Worm (Caenorhabditis elegans) whole organism, late embryonic: Measurements from ENCODE around the gene tbce-1.

ENCODE experiments used
- C08G9.2 ChIP-seq: sonication (generic microtip); optimal IDR thresholded peaks from 2 replicates; lab custom pipeline; 2016; ENCODE audit warnings: mild to moderate bottlenecking, missing genetic modification characterization, moderate library complexity, missing compliant biosample characterization
- C38D4.7 ChIP-seq: fragments of 200-800 bp; sonication (Bioruptor generic); optimal IDR thresholded peaks from 2 replicates; lab custom pipeline; 2018; ENCODE audit warnings: mild to moderate bottlenecking, missing genetic modification characterization, moderate library complexity, missing compliant biosample characterization
- K02D7.2 ChIP-seq: sonication (generic microtip); optimal IDR thresholded peaks from 2 replicates; lab custom pipeline; 2017; ENCODE audit warnings: mild to moderate bottlenecking, missing genetic modification characterization, missing compliant biosample characterization
- K09A11.1 ChIP-seq: sonication (generic microtip); optimal IDR thresholded peaks from 2 replicates; lab custom pipeline; 2017; ENCODE audit warnings: antibody characterized with exemption, mild to moderate bottlenecking, missing genetic modification characterization, missing compliant biosample characterization; ENCODE audit not compliant: insufficient read depth
- ahr-1 ChIP-seq: sonication (generic microtip); optimal IDR thresholded peaks from 2 replicates; lab custom pipeline; 2016; ENCODE audit warnings: missing genetic modification characterization, missing compliant biosample characterization
- ceh-14 ChIP-seq: sonication (generic microtip); optimal IDR thresholded peaks from 2 replicates; lab custom pipeline; 2016; ENCODE audit warnings: missing genotype, missing genetic modification characterization, missing compliant biosample characterization
- ceh-22 ChIP-seq: sonication (generic microtip); optimal IDR thresholded peaks from 2 replicates; lab custom pipeline; 2017; ENCODE audit warnings: missing biosample characterization, missing genetic modification characterization
- ceh-30 ChIP-seq: fragments of 150-350 bp; optimal IDR thresholded peaks from 2 replicates; lab custom pipeline; 2014; ENCODE audit warnings: missing biosample characterization, missing genetic modification characterization
- ceh-48 ChIP-seq: sonication (generic microtip); optimal IDR thresholded peaks from 2 replicates; lab custom pipeline; 2016; ENCODE audit warnings: missing genetic modification characterization, inconsistent platforms, missing compliant biosample characterization
- ceh-9 ChIP-seq: sonication (generic microtip); optimal IDR thresholded peaks from 2 replicates; lab custom pipeline; 2016; ENCODE audit warnings: mild to moderate bottlenecking, missing genetic modification characterization, inconsistent platforms, missing compliant biosample characterization
- che-1 ChIP-seq: sonication (generic microtip); optimal IDR thresholded peaks from 2 replicates; lab custom pipeline; 2016; ENCODE audit warnings: mild to moderate bottlenecking, missing genetic modification characterization, missing compliant biosample characterization
- elt-4 ChIP-seq: sonication (generic microtip); optimal IDR thresholded peaks from 2 replicates; lab custom pipeline; 2016; ENCODE audit warnings: missing genetic modification characterization, missing compliant biosample characterization
- ets-4 ChIP-seq: sonication (generic microtip); optimal IDR thresholded peaks from 2 replicates; lab custom pipeline; 2016; ENCODE audit warnings: missing genetic modification characterization, missing compliant biosample characterization
- eyg-1 ChIP-seq: sonication (generic microtip); optimal IDR thresholded peaks from 2 replicates; lab custom pipeline; 2016; ENCODE audit warnings: missing genotype, missing genetic modification characterization, missing compliant biosample characterization
- fkh-10 ChIP-seq: fragments of 150-350 bp; optimal IDR thresholded peaks from 2 replicates; lab custom pipeline; 2014; ENCODE audit warnings: missing biosample characterization, missing genetic modification reagents, missing genetic modification characterization
- gmeb-2 ChIP-seq: sonication (generic microtip); optimal IDR thresholded peaks from 2 replicates; lab custom pipeline; 2016; ENCODE audit warnings: missing genetic modification characterization, inconsistent platforms, missing compliant biosample characterization
- hlh-15 ChIP-seq: sonication (generic microtip); optimal IDR thresholded peaks from 2 replicates; lab custom pipeline; 2016; ENCODE audit warnings: missing genetic modification characterization, missing compliant biosample characterization
- hlh-30 ChIP-seq: sonication (generic microtip); optimal IDR thresholded peaks from 2 replicates; lab custom pipeline; 2017; ENCODE audit warnings: antibody characterized with exemption, missing genetic modification characterization, missing compliant biosample characterization; ENCODE audit not compliant: insufficient read depth
- lin-11 ChIP-seq: fragments of 200-800 bp; sonication (Bioruptor generic); optimal IDR thresholded peaks from 2 replicates; lab custom pipeline; 2018; ENCODE audit warnings: mild to moderate bottlenecking, missing genetic modification characterization, missing compliant biosample characterization
- madf-2 ChIP-seq: sonication (generic microtip); optimal IDR thresholded peaks from 2 replicates; lab custom pipeline; 2017; ENCODE audit warnings: missing genetic modification characterization, missing compliant biosample characterization
- mec-3 ChIP-seq: sonication (generic microtip); optimal IDR thresholded peaks from 2 replicates; lab custom pipeline; 2016; ENCODE audit warnings: borderline replicate concordance, missing genetic modification characterization, missing compliant biosample characterization
- nhr-11 ChIP-seq: fragments of 150-350 bp; optimal IDR thresholded peaks from 2 replicates; lab custom pipeline; 2014; ENCODE audit warnings: missing biosample characterization, missing genetic modification characterization
- nhr-232 ChIP-seq: sonication (generic microtip); optimal IDR thresholded peaks from 2 replicates; lab custom pipeline; 2016; ENCODE audit warnings: missing genetic modification characterization, missing compliant biosample characterization
- npax-4 ChIP-seq: sonication (generic microtip); optimal IDR thresholded peaks from 2 replicates; lab custom pipeline; 2016; ENCODE audit warnings: missing genetic modification characterization, missing compliant biosample characterization
- pag-3 ChIP-seq: sonication (generic microtip); optimal IDR thresholded peaks from 2 replicates; lab custom pipeline; 2016; ENCODE audit warnings: missing compliant biosample characterization, missing genetic modification characterization, borderline replicate concordance
- pax-1 ChIP-seq: fragments of 150-350 bp; optimal IDR thresholded peaks from 2 replicates; lab custom pipeline; 2014; ENCODE audit warnings: missing biosample characterization, missing genetic modification characterization
- pha-4 ChIP-seq: fragments of 150-350 bp; optimal IDR thresholded peaks from 2 replicates; lab custom pipeline; 2018; ENCODE audit warnings: missing biosample characterization, missing genetic modification reagents, missing genetic modification characterization
- pqm-1 ChIP-seq: sonication (generic microtip); optimal IDR thresholded peaks from 2 replicates; lab custom pipeline; 2016; ENCODE audit warnings: missing genetic modification characterization, missing compliant biosample characterization
- pros-1 ChIP-seq: fragments of 150-350 bp; optimal IDR thresholded peaks from 2 replicates; lab custom pipeline; 2014; ENCODE audit warnings: missing biosample characterization, missing genetic modification reagents, missing genetic modification characterization
- ref-2 ChIP-seq: sonication (generic microtip); optimal IDR thresholded peaks from 2 replicates; lab custom pipeline; 2016; ENCODE audit warnings: missing genetic modification characterization, missing compliant biosample characterization
- rnt-1 ChIP-seq: sonication (generic microtip); optimal IDR thresholded peaks from 2 replicates; lab custom pipeline; 2016; ENCODE audit warnings: missing genetic modification characterization, missing compliant biosample characterization
- sdc-2 ChIP-seq: sonication (generic microtip); optimal IDR thresholded peaks from 2 replicates; lab custom pipeline; 2016; ENCODE audit warnings: missing genotype, missing genetic modification characterization, missing compliant biosample characterization
- sox-4 ChIP-seq: sonication (generic microtip); optimal IDR thresholded peaks from 2 replicates; lab custom pipeline; 2017; ENCODE audit warnings: mild to moderate bottlenecking, missing genetic modification characterization, inconsistent platforms, missing compliant biosample characterization
- tbx-2 ChIP-seq: sonication (generic microtip); optimal IDR thresholded peaks from 2 replicates; lab custom pipeline; 2016; ENCODE audit warnings: missing genetic modification characterization, missing compliant biosample characterization
- tbx-7 ChIP-seq: sonication (generic microtip); optimal IDR thresholded peaks from 2 replicates; lab custom pipeline; 2016; ENCODE audit warnings: missing genotype, missing genetic modification characterization, missing compliant biosample characterization
- ttx-3 ChIP-seq: sonication (generic microtip); optimal IDR thresholded peaks from 2 replicates; lab custom pipeline; 2016; ENCODE audit warnings: missing genetic modification reagents, missing genetic modification characterization, missing compliant biosample characterization
- unc-42 ChIP-seq: sonication (generic microtip); optimal IDR thresholded peaks from 2 replicates; lab custom pipeline; 2016; ENCODE audit warnings: missing genotype, missing genetic modification characterization, missing compliant biosample characterization
- unc-86 ChIP-seq: sonication (generic microtip); optimal IDR thresholded peaks from 2 replicates; lab custom pipeline; 2016; ENCODE audit warnings: missing genetic modification characterization, missing compliant biosample characterization
- zip-5 ChIP-seq: sonication (generic microtip); optimal IDR thresholded peaks from 2 replicates; lab custom pipeline; 2016; ENCODE audit warnings: missing genetic modification characterization, missing compliant biosample characterization

The tbce-1 gene

DNA sequence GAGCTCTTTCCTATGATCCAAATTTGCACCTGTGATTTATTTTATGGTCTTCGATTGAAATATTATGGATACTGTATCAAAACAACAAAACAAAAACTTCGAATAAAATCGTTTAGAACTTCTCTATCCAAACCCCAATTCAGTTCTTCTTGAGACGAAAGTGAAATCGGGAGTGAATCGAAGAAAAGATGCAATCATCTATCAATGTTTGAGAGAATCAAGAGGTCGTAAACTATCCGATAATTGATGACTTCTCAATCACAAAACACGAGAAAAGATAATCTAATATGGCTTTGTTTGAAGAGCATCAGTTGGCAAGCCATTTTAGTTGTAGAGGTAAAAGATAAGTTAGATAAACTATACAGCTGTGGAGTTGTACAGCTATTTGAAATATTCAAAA, 23.3 kb downstream of the tbce-1 start:
- TF ChIP-seq zip-5 (tag; lab: Kevin White, UChicago) (no peak), fkh-10 (no peak), pha-4 (tag; lab: Kevin White, UChicago) (no peak)

DNA sequence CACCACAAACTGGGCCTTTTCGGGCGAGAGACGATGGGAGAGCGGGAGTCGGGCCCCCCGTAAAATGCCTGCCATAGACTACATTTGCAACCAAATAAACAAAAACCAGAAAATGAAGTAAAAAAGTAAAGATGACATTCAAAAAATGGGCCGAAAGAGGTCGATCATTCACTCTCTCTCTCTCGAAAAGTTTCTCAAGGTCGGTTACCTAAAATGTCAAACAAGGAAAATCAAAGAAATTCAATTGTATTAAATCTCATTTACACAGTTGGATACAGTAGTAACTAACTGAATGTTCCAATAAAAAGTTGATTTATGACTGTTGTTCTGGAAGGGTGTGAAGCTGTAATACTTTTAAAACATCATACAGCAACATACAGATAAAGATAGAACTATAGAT, 24.3 kb downstream of the tbce-1 start:
- TF ChIP-seq sox-4 (tag; lab: Kevin White, UChicago) (no peak), sdc-2 (no peak), pax-1 (tag; lab: Kevin White, UChicago) (no peak), gmeb-2 (no peak), ceh-30 (tag; lab: Kevin White, UChicago) (no peak), tbx-2 (tag; lab: Kevin White, UChicago) (no peak), hlh-15 (tag; lab: Kevin White, UChicago) (no peak), npax-4 (tag; lab: Kevin White, UChicago) (no peak), K09A11.1 (tag; lab: Kevin White, UChicago) (no peak), ahr-1 (tag; lab: Kevin White, UChicago) (no peak), ets-4 (no peak), nhr-232 (no peak), hlh-30 (tag; lab: Kevin White, UChicago) (no peak)

DNA sequence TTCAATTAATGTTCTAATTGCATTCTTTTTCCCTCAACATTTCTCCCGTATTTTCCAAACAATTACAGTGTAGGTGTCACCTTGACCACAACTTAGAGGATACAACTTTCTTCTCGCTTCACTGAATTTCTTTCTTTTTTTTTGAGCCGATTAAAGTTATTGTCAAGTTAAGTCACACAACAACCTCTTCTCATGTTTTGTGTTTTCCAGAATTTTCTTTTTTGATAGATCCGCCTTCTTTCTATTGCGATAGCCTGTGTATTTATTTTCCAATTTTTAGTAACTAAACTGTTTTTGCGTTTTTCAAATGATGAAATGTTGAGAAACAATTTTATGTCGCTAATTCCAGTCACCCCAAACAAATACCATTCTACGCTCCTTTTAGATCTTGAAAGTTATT, 31.2 kb downstream of the tbce-1 start, which contains the start of gene F35H10.3:
Gene F35H10.3, plus strand, starts transcription at position 301 of the 400 bp plus-strand sequence.
- TF ChIP-seq tbx-2 (tag; lab: Kevin White, UChicago), result no peak
- TF ChIP-seq eyg-1 (tag; lab: Kevin White, UChicago), result no peak

DNA sequence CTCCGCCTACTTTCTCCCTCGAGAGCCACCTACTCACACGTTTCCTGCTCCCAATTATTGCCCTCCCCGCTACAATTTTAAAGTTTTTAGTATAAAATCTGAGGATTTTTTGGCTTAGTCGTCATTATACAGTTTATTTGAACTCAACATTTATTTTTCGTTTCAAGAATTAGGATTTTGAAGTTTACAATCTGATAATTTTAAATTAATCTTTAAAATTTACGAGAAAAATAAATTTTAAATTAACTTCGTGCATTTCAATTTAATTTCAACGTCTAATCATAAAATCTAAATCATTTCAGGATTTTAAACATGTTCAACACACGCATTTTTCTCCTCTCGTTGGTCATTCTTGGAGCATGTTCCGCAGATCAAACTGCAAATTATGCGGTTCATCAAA, 34.4 kb downstream of the tbce-1 start, which contains the start of gene F35H10.2:
Gene F35H10.2, plus strand, starts transcription at position 301 of the 400 bp plus-strand sequence.
- TF ChIP-seq sdc-2, result no peak
- TF ChIP-seq nhr-11, result no peak
- no peak for TF ChIP-seq ceh-48 (tag; lab: Kevin White, UChicago)
- no peak for TF ChIP-seq madf-2 (tag; lab: Kevin White, UChicago)
- TF ChIP-seq unc-42 (tag; lab: Kevin White, UChicago), result no peak
- TF ChIP-seq tbx-2 (tag; lab: Kevin White, UChicago), result no peak
- no peak for TF ChIP-seq ceh-14 (tag; lab: Kevin White, UChicago)
- TF ChIP-seq lin-11 (tag; lab: Kevin White, UChicago), result no peak
- TF ChIP-seq tbx-7 (tag; lab: Kevin White, UChicago), result no peak
- no peak for TF ChIP-seq unc-86 (tag; lab: Kevin White, UChicago)
- TF ChIP-seq rnt-1 (tag; lab: Kevin White, UChicago), result no peak
- no peak for TF ChIP-seq mec-3 (tag; lab: Kevin White, UChicago)
- no peak for TF ChIP-seq ahr-1 (tag; lab: Kevin White, UChicago)
- TF ChIP-seq ceh-22 (tag; lab: Kevin White, UChicago), result no peak
- no peak for TF ChIP-seq ets-4
- TF ChIP-seq pag-3 (tag; lab: Kevin White, UChicago), result no peak
- TF ChIP-seq C38D4.7 (GFP tag; lab: Kevin White, UChicago), result no peak

DNA sequence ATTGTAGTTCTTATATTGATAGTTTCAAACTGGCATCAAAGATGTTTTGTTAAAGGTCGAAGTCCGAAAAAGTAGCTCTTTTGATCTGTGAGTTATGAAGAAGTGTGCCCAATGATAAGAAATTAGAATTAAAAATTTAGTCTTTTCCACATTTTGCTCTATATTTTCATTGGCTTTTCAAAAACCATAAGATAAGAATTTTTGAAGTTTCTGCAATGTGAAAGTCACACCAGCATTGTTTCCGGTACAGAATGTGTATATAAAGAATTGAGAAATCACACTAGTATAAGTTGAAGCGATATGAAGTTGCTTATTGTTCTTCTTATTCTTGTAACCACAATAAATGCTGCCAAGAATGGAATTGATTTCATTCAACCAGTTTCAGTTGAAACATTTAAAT, 38.0 kb downstream of the tbce-1 start, which contains the start of gene lys-10:
Gene lys-10, plus strand, starts transcription at position 301 of the 400 bp plus-strand sequence.
- TF ChIP-seq unc-42 (tag; lab: Kevin White, UChicago) (no peak), ttx-3 (no peak), npax-4 (tag; lab: Kevin White, UChicago) (no peak), pag-3 (tag; lab: Kevin White, UChicago) (no peak), hlh-15 (tag; lab: Kevin White, UChicago) (no peak), madf-2 (tag; lab: Kevin White, UChicago) (no peak)

DNA sequence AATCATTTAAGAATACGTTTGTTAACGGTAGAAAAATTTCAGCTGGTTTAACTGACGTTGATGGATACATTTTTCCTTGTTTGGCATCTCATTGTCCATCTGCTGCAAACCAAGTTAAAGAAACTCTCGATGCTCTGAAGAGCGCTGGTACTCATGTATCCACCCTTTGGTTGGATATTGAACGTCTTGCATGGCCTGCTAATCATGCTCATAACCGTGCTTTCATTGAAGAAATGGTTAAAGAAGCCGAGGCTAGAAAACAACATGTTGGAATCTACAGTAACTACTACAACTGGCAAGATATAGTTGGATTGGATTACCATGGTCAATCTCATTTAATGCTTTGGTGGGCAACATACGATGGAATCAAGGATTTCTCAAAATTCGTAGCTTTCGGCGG, 38.5 kb downstream of the tbce-1 start:
- TF ChIP-seq C08G9.2 (tag; lab: Kevin White, UChicago) (no peak), ceh-9 (tag; lab: Kevin White, UChicago) (no peak), tbx-7 (tag; lab: Kevin White, UChicago) (no peak), unc-42 (tag; lab: Kevin White, UChicago) (no peak), ref-2 (tag; lab: Kevin White, UChicago) (no peak), pqm-1 (tag; lab: Kevin White, UChicago) (no peak), ttx-3 (no peak), elt-4 (tag; lab: Kevin White, UChicago) (no peak), hlh-15 (tag; lab: Kevin White, UChicago) (no peak), pros-1 (tag; lab: Kevin White, UChicago) (no peak), gmeb-2 (no peak), pag-3 (tag; lab: Kevin White, UChicago) (no peak), pha-4 (tag; lab: Kevin White, UChicago) (no peak), ceh-30 (tag; lab: Kevin White, UChicago) (no peak), che-1 (tag; lab: Kevin White, UChicago) (no peak), K02D7.2 (tag; lab: Kevin White, UChicago) (no peak), mec-3 (tag; lab: Kevin White, UChicago) (no peak)
